Worm (Caenorhabditis elegans): ENCODE measurements around the gene bcs-1.

DNA sequence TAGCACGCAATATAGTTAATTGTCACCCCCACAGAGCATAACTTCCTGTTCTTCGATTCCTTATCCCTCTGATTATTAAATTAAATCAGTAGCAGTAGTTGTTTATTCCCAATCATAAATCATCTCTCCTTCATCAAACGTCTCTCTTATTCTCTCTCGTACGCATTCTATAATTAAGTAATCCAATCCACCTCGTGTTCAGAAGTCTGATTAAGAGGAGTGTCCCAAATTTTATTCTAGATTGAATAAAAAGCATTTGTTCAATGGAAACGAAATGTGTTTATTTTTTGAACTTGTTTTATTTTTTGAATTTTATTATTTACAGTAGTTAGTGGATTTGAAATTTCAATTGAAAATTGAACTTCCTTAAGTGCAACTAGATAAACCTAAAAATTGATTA, 40.4 kb downstream of the bcs-1 start:
- TF ChIP-seq him-1 (tag; optimal IDR thresholded peaks at IDR 0.05) (no peak), dao-5 (tag; optimal IDR thresholded peaks at IDR 0.05) (no peak), W03F9.2 (tag; optimal IDR thresholded peaks at IDR 0.05) (no peak)
